Fruit fly (Drosophila melanogaster): Measurements from ENCODE around the gene sas.
A peak's percentile ranks its signal among the peaks of the same experiment; 100 is the strongest.

The sas gene

dm6 chr3R:7144245-7144904, 18.2 kb upstream of the sas start, which contains the start of the genes CG14610 and CG2656 (continued):
- TF ChIP-seq pum (GFP tag; optimal IDR thresholded peaks at IDR 0.05), result peak; percentile 88
- no peak for TF ChIP-seq so (GFP tag; IDR thresholded peaks at IDR 0.05)
- no peak for TF ChIP-seq Awh (GFP tag; IDR thresholded peaks at IDR 0.05)
- no peak for TF ChIP-seq jing (GFP tag; optimal IDR thresholded peaks at IDR 0.05)
- no peak for TF ChIP-seq Optix (GFP tag; IDR thresholded peaks at IDR 0.05)
- no peak for TF ChIP-seq HLHmδ (GFP tag; optimal IDR thresholded peaks at IDR 0.05)
- no peak for TF ChIP-seq C15 (GFP tag; IDR thresholded peaks at IDR 0.05)
- no peak for TF ChIP-seq CG12769 (tag; optimal IDR thresholded peaks at IDR 0.05)
- peak; percentile 44 for TF ChIP-seq CG3838 (GFP tag; optimal IDR thresholded peaks at IDR 0.05)
- peak; percentile 16 for TF ChIP-seq CG3995 (GFP tag; optimal IDR thresholded peaks at IDR 0.05)
- TF ChIP-seq aop (GFP tag; IDR thresholded peaks at IDR 0.05), result no peak
- TF ChIP-seq CG8924 (tag; optimal IDR thresholded peaks at IDR 0.05), result peak; percentile 42
- peak; percentile 27 for TF ChIP-seq CG6683 (GFP tag; optimal IDR thresholded peaks at IDR 0.05)
- peak; percentile 73 for TF ChIP-seq ewg (GFP tag; optimal IDR thresholded peaks at IDR 0.05)
- peak; percentile 70 for TF ChIP-seq Sry-δ (GFP tag; optimal IDR thresholded peaks at IDR 0.05)
- TF ChIP-seq Asciz (GFP tag; optimal IDR thresholded peaks at IDR 0.05), result no peak
- peak; percentile 89 for TF ChIP-seq CG13624 (GFP tag; optimal IDR thresholded peaks at IDR 0.05)
- peak; percentile 47; the same call in 2 of the 3 replicates for TF ChIP-seq CG14050 (GFP tag; IDR thresholded peaks at IDR 0.05)
- TF ChIP-seq CG31388 (GFP tag; optimal IDR thresholded peaks at IDR 0.05), result peak; percentile 21
- no peak for TF ChIP-seq CG2875 (GFP tag; optimal IDR thresholded peaks at IDR 0.05)
- no peak; the same call in 1 of the 2 replicates for TF ChIP-seq gt (GFP tag; IDR thresholded peaks at IDR 0.05)
- TF ChIP-seq CG10543 (GFP tag; optimal IDR thresholded peaks at IDR 0.05), result no peak
- peak; percentile 63; the same call in 2 of the 3 replicates for TF ChIP-seq tgo (GFP tag; IDR thresholded peaks at IDR 0.05)
- no peak for TF ChIP-seq eve (GFP tag; optimal IDR thresholded peaks at IDR 0.05)
- peak; percentile 99 for TF ChIP-seq Ets65A (GFP tag)
- TF ChIP-seq CG10979 (tag; optimal IDR thresholded peaks at IDR 0.05), result peak; percentile 48
- TF ChIP-seq Bteb2 (GFP tag; optimal IDR thresholded peaks at IDR 0.05), result peak; percentile 69
- no peak; the same call in 1 of the 2 replicates for TF ChIP-seq CG6272 (GFP tag; IDR thresholded peaks at IDR 0.05)
- peak; percentile 64 for TF ChIP-seq sna (GFP tag; IDR thresholded peaks at IDR 0.05; ENCODE audit: partially characterized antibody)
- peak; percentile 14 for TF ChIP-seq Spps (tag; optimal IDR thresholded peaks at IDR 0.05)
- TF ChIP-seq bbx (GFP tag; IDR thresholded peaks at IDR 0.05; ENCODE audit: partially characterized antibody), result peak; percentile 75
- TF ChIP-seq Ets97D (GFP tag; optimal IDR thresholded peaks at IDR 0.05), result peak; percentile 82
- peak; percentile 73 for TF ChIP-seq Xrp1 (GFP tag; IDR thresholded peaks at IDR 0.05)
- TF ChIP-seq CG17568 (GFP tag; optimal IDR thresholded peaks at IDR 0.05), result no peak
- no peak for TF ChIP-seq CG7745 (tag; optimal IDR thresholded peaks at IDR 0.05)
- TF ChIP-seq CG15073 (GFP tag; optimal IDR thresholded peaks at IDR 0.05), result peak; percentile 30
- TF ChIP-seq CG6765 (GFP tag; optimal IDR thresholded peaks at IDR 0.05), result peak; percentile 6
- TF ChIP-seq CG9932 (GFP tag; IDR thresholded peaks at IDR 0.05), result peak; percentile 86
- peak; percentile 89 for TF ChIP-seq CG8944 (GFP tag; optimal IDR thresholded peaks at IDR 0.05)
- peak; percentile 49 for TF ChIP-seq CG17385 (GFP tag; optimal IDR thresholded peaks at IDR 0.05)
- peak; percentile 80 for TF ChIP-seq Myb (GFP tag; optimal IDR thresholded peaks at IDR 0.05)
- peak; percentile 76 for TF ChIP-seq CG4282 (GFP tag; optimal IDR thresholded peaks at IDR 0.05)
- TF ChIP-seq dimm (GFP tag; IDR thresholded peaks at IDR 0.05), result no peak
- no peak for TF ChIP-seq CG8281 (tag; optimal IDR thresholded peaks at IDR 0.05)
- no peak for TF ChIP-seq oc (tag; optimal IDR thresholded peaks at IDR 0.05)
- TF ChIP-seq odd (GFP tag; optimal IDR thresholded peaks at IDR 0.05), result no peak

Measured in whole organism, embryonic.